Worm (Caenorhabditis elegans): Measurements from ENCODE around the gene F55H2.8.

DNA sequence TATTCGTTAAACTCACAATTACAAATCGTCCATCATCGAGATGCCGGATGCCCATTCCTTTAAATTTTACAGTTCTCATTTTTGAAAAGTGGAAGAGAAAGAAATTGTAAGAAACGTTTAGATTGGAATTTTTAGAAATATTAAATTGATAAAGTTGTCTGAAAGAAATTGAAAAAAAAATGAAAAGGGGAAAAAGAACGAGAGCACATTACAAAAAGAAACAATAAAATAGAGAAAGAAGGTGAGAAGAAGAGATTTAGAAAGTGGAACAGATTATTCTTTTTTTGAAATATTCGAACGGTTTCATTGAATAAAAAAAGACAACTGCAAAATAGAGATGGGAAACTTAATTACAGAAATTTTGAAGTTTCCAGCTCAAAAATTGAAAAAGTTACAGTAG lies 47.5 kb downstream of the F55H2.8 start, which contains the start of gene C48B4.8:
- TF ChIP-seq dox-1 (GFP tag; IDR thresholded peaks at IDR 0.05) (no peak), pha-4 (tag; optimal IDR thresholded peaks at IDR 0.05) (no peak), ceh-27 (GFP tag; optimal IDR thresholded peaks at IDR 0.05) (no peak), madf-6 (GFP tag; IDR thresholded peaks at IDR 0.05) (no peak), lsy-27 (tag; optimal IDR thresholded peaks at IDR 0.05; ENCODE audit: borderline replicate concordance, insufficient read depth) (no peak), snpc-4 (GFP tag; optimal IDR thresholded peaks at IDR 0.05) (no peak), snpc-4 (tag; optimal IDR thresholded peaks at IDR 0.05) (no peak), unc-130 (GFP tag; optimal IDR thresholded peaks at IDR 0.05) (no peak), nfya-2 (GFP tag; IDR thresholded peaks at IDR 0.05) (no peak)

Measured in whole organism, young adult.